Worm (Caenorhabditis elegans): Measurements from ENCODE around the gene srg-9.

The srg-9 gene

DNA sequence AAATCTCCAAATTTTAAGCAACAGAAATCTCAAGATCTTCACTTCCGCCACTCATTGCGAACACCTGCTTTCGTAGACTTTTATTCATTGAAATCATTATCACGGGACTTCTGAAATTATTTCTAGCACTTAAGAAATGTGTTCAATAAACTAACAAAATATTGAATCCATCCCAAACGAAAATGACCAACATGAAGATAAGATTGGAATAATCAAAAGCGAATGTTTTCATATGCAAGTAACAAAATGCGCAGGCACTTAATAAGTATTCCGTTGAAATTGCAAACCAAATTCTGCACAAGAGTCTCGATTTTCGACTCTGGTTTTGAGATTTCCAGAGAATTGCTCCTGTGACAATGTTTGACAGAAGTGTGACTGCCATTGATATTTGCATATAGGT is 7.9 kb upstream of the srg-9 start, which contains the start of gene srg-5:
Gene srg-5, minus strand, starts transcription at position 101 of the 400 bp plus-strand sequence.
- TF ChIP-seq cebp-1 (GFP tag; IDR thresholded peaks at IDR 0.05), result no peak
- no peak for TF ChIP-seq cebp-1 (tag; optimal IDR thresholded peaks at IDR 0.05)
- TF ChIP-seq bed-2 (GFP tag; IDR thresholded peaks at IDR 0.05), result no peak
- TF ChIP-seq ztf-26 (tag; optimal IDR thresholded peaks at IDR 0.05), result no peak
- no peak for TF ChIP-seq mxl-1 (tag; optimal IDR thresholded peaks at IDR 0.05)
- no peak for TF ChIP-seq T07F8.4 (tag; optimal IDR thresholded peaks at IDR 0.05)
- TF ChIP-seq ccch-3 (GFP tag; optimal IDR thresholded peaks at IDR 0.05), result no peak
- TF ChIP-seq lin-35 (GFP tag; optimal IDR thresholded peaks at IDR 0.05), result no peak
- no peak for TF ChIP-seq nhr-90 (tag; optimal IDR thresholded peaks at IDR 0.05)
- TF ChIP-seq hmg-1.2 (GFP tag; IDR thresholded peaks at IDR 0.05), result no peak
- no peak for TF ChIP-seq Y53F4B.3 (GFP tag; IDR thresholded peaks at IDR 0.05)
- TF ChIP-seq efl-1 (GFP tag; optimal IDR thresholded peaks at IDR 0.05), result no peak
- TF ChIP-seq ztf-3 (GFP tag; optimal IDR thresholded peaks at IDR 0.05), result no peak
- no peak for TF ChIP-seq nhr-179 (tag; optimal IDR thresholded peaks at IDR 0.05)
- no peak for TF ChIP-seq ceh-58 (GFP tag; IDR thresholded peaks at IDR 0.05)
- no peak for TF ChIP-seq F10E7.11 (tag; optimal IDR thresholded peaks at IDR 0.05)
- no peak for TF ChIP-seq F52B5.7 (tag; optimal IDR thresholded peaks at IDR 0.05)
- TF ChIP-seq ceh-100 (GFP tag; IDR thresholded peaks at IDR 0.05), result no peak

DNA sequence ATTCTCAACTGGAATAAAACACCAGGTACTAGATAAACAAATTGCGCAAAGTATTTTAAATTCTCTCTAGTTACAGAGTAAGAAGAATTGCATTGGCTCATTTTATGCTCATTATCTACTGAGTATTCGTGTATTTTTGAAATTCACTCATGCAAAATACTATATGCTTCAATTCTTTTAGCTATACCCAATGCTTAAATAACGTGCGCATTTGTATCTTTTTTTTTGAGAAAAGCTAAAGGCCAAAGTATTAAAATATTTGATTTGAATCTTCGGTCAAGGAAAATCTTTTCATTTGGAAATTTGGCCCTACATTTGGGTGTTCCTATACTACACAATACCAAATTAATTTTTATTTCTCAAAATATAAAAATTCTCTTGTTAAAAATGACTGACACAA is 5.4 kb upstream of the srg-9 start, which contains the start of gene srg-4:
Gene srg-4, minus strand, starts transcription at position 101 of the 400 bp plus-strand sequence.
- TF ChIP-seq nfya-1 (tag; optimal IDR thresholded peaks at IDR 0.05; ENCODE audit: borderline replicate concordance, insufficient read depth) (no peak), B0336.3 (GFP tag; IDR thresholded peaks at IDR 0.05) (no peak), cebp-1 (GFP tag; IDR thresholded peaks at IDR 0.05) (no peak), cebp-1 (tag; optimal IDR thresholded peaks at IDR 0.05) (no peak), T26A5.8 (tag; optimal IDR thresholded peaks at IDR 0.05) (no peak), efl-1 (GFP tag; optimal IDR thresholded peaks at IDR 0.05) (no peak), die-1 (tag; optimal IDR thresholded peaks at IDR 0.05) (no peak), F39B2.1 (GFP tag; IDR thresholded peaks at IDR 0.05) (no peak), ceh-58 (GFP tag; IDR thresholded peaks at IDR 0.05) (no peak), mcd-1 (GFP tag; IDR thresholded peaks at IDR 0.05) (no peak), unc-62 (GFP tag; optimal IDR thresholded peaks at IDR 0.05) (no peak)

- TF ChIP-seq mel-28 (tag; optimal IDR thresholded peaks at IDR 0.05; ENCODE audit: borderline replicate concordance), result no peak
Observed at ce11 chrIII:6260115-6260514, 3.5 kb upstream of the srg-9 start, which contains the start of gene srg-2. Gene srg-2, minus strand, starts transcription at chrIII:6260215.

- TF ChIP-seq lag-1 (GFP tag; IDR thresholded peaks at IDR 0.05) (no peak), F52B5.7 (tag; optimal IDR thresholded peaks at IDR 0.05) (no peak), zfh-2 (GFP tag; conservative IDR thresholded peaks at IDR 0.05) (no peak), tbx-9 (tag; optimal IDR thresholded peaks at IDR 0.05; ENCODE audit: borderline replicate concordance) (no peak), F49E8.2 (tag; optimal IDR thresholded peaks at IDR 0.05; ENCODE audit: insufficient read depth) (no peak), pbrm-1 (GFP tag; IDR thresholded peaks at IDR 0.05) (no peak)
Observed at ce11 chrIII:6258262-6258661, 1.7 kb upstream of the srg-9 start, which contains the start of gene srg-1. Gene srg-1, minus strand, starts transcription at chrIII:6258362.

- no peak for TF ChIP-seq ztf-3 (GFP tag; optimal IDR thresholded peaks at IDR 0.05)
- no peak for TF ChIP-seq F57C9.4 (tag; optimal IDR thresholded peaks at IDR 0.05)
- no peak for TF ChIP-seq attf-3 (GFP tag; conservative IDR thresholded peaks at IDR 0.05)
Observed at ce11 chrIII:6254737-6255136, 1.8 kb downstream of the srg-9 start, which contains the start of gene srg-8. Gene srg-8, minus strand, starts transcription at chrIII:6254837.
